Worm (Caenorhabditis elegans): ENCODE measurements around the gene K06A4.2.

The K06A4.2 gene

DNA sequence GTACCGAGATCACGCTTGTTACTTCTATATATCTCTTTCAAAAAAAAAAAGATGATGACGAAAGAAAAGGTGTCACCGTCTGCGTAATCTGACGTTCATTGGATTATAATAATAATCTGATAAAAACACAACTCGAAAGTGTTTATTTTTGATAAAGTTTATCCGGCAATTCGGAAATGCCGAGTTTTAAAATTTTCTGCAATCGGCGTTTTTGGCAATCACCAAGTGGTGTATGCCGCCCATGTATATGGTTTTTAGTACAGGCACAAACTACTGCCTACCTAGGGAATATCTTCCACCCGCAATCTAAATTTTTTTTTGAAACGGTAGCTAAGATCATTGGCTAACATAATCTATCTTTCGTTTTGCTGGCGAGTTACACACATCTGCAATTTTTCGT is 10.1 kb upstream of the K06A4.2 start:
- TF ChIP-seq lin-40 (tag; optimal IDR thresholded peaks at IDR 0.05) (no peak), egrh-3 (GFP tag; IDR thresholded peaks at IDR 0.05) (no peak), attf-3 (GFP tag; conservative IDR thresholded peaks at IDR 0.05) (no peak), madf-10 (tag; optimal IDR thresholded peaks at IDR 0.05) (no peak), F33H1.4 (GFP tag; IDR thresholded peaks at IDR 0.05) (no peak), nhr-179 (tag; optimal IDR thresholded peaks at IDR 0.05) (no peak), hlh-12 (tag; optimal IDR thresholded peaks at IDR 0.05) (no peak), egl-18 (GFP tag; IDR thresholded peaks at IDR 0.05) (no peak), B0261.1 (tag; optimal IDR thresholded peaks at IDR 0.05) (no peak), C17E4.6 (GFP tag; IDR thresholded peaks at IDR 0.05) (no peak), nhr-27 (tag; optimal IDR thresholded peaks at IDR 0.05) (no peak), C06A6.2 (GFP tag; conservative IDR thresholded peaks at IDR 0.05) (no peak), T26A5.8 (tag; optimal IDR thresholded peaks at IDR 0.05) (no peak), tbx-9 (tag; optimal IDR thresholded peaks at IDR 0.05; ENCODE audit: borderline replicate concordance) (no peak), fkh-3 (tag; optimal IDR thresholded peaks at IDR 0.05) (no peak), dpff-1 (tag; optimal IDR thresholded peaks at IDR 0.05) (no peak)

DNA sequence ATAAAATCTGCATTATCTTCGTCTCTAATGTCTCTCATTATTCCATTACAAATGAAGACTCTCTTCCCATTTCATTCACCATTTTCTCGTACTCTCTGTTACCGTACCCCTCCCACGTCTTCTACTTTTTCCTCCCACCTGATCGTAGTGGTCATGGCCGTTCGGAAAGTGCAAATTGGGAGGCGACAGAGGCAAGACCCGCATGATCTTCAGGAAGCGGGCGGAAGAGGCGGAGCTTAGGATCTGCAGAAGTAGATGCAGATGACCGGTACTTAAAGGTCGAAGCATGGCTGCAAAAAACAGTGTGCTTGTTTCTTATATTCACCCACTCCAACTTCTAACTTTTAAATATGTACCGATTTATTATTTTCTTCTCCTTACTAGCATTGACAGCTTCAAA is 6.1 kb upstream of the K06A4.2 start, which contains the start of gene nas-3:
Gene nas-3, plus strand, starts transcription at position 301 of the 400 bp plus-strand sequence.
- TF ChIP-seq fkh-3 (tag; optimal IDR thresholded peaks at IDR 0.05): no peak
- TF ChIP-seq nfyb-1 (GFP tag; IDR thresholded peaks at IDR 0.05): no peak
- no peak for TF ChIP-seq bed-2 (GFP tag; IDR thresholded peaks at IDR 0.05)
- TF ChIP-seq Y79H2A.3 (GFP tag; conservative IDR thresholded peaks at IDR 0.05): no peak
- TF ChIP-seq die-1 (tag; optimal IDR thresholded peaks at IDR 0.05): no peak
- TF ChIP-seq rec-8 (tag; optimal IDR thresholded peaks at IDR 0.05): no peak
- no peak for TF ChIP-seq madf-10 (tag; optimal IDR thresholded peaks at IDR 0.05)
- TF ChIP-seq hrde-1 (tag; optimal IDR thresholded peaks at IDR 0.05; ENCODE audit: borderline replicate concordance): no peak
- no peak for TF ChIP-seq C06A6.2 (GFP tag; conservative IDR thresholded peaks at IDR 0.05)
- TF ChIP-seq hmg-1.2 (GFP tag; IDR thresholded peaks at IDR 0.05): no peak
- TF ChIP-seq F23B12.7 (tag; optimal IDR thresholded peaks at IDR 0.05; ENCODE audit: insufficient read depth): no peak
- no peak for TF ChIP-seq sptf-2 (GFP tag; optimal IDR thresholded peaks at IDR 0.05)
- no peak for TF ChIP-seq ceh-100 (GFP tag; IDR thresholded peaks at IDR 0.05)
- TF ChIP-seq T26A5.8 (tag; optimal IDR thresholded peaks at IDR 0.05): no peak

DNA sequence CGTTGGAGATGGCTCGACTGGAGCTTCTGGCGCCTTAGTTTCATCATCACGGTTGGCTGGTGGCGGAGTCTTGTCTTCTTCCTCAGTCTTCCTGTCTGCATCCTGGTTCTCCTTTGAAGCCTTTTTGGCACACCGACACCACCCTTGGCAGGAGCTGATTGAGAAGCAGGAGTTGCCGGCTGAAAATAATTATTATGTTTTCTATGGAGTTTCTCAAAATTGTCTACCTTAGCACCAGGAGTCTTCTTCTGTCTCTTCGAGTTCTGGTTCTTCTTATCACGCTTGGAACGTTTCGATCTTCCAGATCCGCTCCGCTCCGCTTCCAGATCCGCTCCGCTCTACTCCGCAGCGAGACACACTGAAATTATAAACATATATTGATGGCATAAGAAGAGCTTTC is 3.4 kb upstream of the K06A4.2 start, which contains the start of gene K06A4.6:
Gene K06A4.6, minus strand, starts transcription at position 101 of the 400 bp plus-strand sequence.
- TF ChIP-seq ztf-22 (GFP tag; optimal IDR thresholded peaks at IDR 0.05) (no peak), zfh-2 (GFP tag; conservative IDR thresholded peaks at IDR 0.05) (peak; percentile 60), sdz-38 (tag; optimal IDR thresholded peaks at IDR 0.05) (no peak)

DNA sequence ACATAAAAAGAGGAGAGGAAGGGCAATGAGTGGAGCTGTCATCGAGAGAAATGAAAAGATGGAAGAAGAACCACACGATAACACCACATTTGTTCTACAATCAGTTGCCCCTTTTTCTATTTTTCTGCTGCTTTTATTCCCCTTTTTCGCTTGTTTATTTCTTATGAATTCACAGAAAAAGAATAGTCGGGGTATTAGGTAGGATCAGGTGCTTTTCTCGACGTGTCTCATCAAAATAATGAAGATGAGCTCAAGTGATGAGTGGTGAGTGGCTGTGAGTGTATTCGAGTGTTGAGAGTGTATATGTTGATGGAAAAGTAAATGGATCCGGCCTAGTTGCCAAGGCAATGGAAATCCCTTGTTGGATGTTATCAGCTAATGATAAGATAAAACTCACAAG is 1.5 kb downstream of the K06A4.2 start:
- TF ChIP-seq Y53G8AR.9 (GFP tag; conservative IDR thresholded peaks at IDR 0.05) (no peak), hlh-12 (tag; optimal IDR thresholded peaks at IDR 0.05) (no peak), snpc-1.1 (tag; optimal IDR thresholded peaks at IDR 0.05; ENCODE audit: insufficient read depth) (no peak), Y79H2A.3 (GFP tag; conservative IDR thresholded peaks at IDR 0.05) (no peak), ceh-27 (GFP tag; optimal IDR thresholded peaks at IDR 0.05) (no peak), chd-7 (tag; optimal IDR thresholded peaks at IDR 0.05) (no peak)

Measured in whole organism, young adult.